Worm (Caenorhabditis elegans): ENCODE results near the gene fbxb-103.
A peak's percentile ranks its signal among the peaks of the same experiment; 100 is the strongest.

fbxb-103 gene

ce11 chrII:3954838-3955237 lies 47.9 kb downstream of the fbxb-103 start:
- TF ChIP-seq elt-3 (tag; optimal IDR thresholded peaks at IDR 0.05) (no peak), aha-1 (tag; optimal IDR thresholded peaks at IDR 0.05) (no peak), egl-13 (tag; optimal IDR thresholded peaks at IDR 0.05) (no peak), ama-1 (optimal IDR thresholded peaks at IDR 0.05) (no peak), nhr-12 (tag; optimal IDR thresholded peaks at IDR 0.05) (no peak), swsn-7 (tag; optimal IDR thresholded peaks at IDR 0.05) (no peak), fkh-8 (tag; optimal IDR thresholded peaks at IDR 0.05) (peak; percentile 9), snpc-4 (tag; optimal IDR thresholded peaks at IDR 0.05) (no peak), dpl-1 (GFP tag; optimal IDR thresholded peaks at IDR 0.05) (no peak), dsc-1 (tag; optimal IDR thresholded peaks at IDR 0.05) (no peak), zag-1 (tag; optimal IDR thresholded peaks at IDR 0.05) (no peak), ceh-82 (tag; optimal IDR thresholded peaks at IDR 0.05) (no peak), jun-1 (tag; optimal IDR thresholded peaks at IDR 0.05) (no peak), efl-1 (optimal IDR thresholded peaks at IDR 0.05) (no peak), efl-1 (GFP tag; optimal IDR thresholded peaks at IDR 0.05 in 1 of 2) (peak in 1 of 2 experiments; percentile 68), fkh-10 (GFP tag; optimal IDR thresholded peaks at IDR 0.05) (no peak), ces-1 (GFP tag; optimal IDR thresholded peaks at IDR 0.05) (no peak), Y116A8C.19 (tag; optimal IDR thresholded peaks at IDR 0.05; ENCODE audit: borderline replicate concordance) (no peak), zip-4 (GFP tag; optimal IDR thresholded peaks at IDR 0.05) (no peak), lin-14 (GFP tag; optimal IDR thresholded peaks at IDR 0.05) (peak; percentile 44), elt-2 (tag; optimal IDR thresholded peaks at IDR 0.05) (peak; percentile 27), C04F5.9 (tag; optimal IDR thresholded peaks at IDR 0.05) (no peak), vab-15 (tag; optimal IDR thresholded peaks at IDR 0.05) (no peak), lin-13 (GFP tag; optimal IDR thresholded peaks at IDR 0.05) (no peak), blmp-1 (tag; optimal IDR thresholded peaks at IDR 0.05) (peak; percentile 4), mdl-1 (tag; optimal IDR thresholded peaks at IDR 0.05) (no peak), hlh-4 (tag; optimal IDR thresholded peaks at IDR 0.05) (no peak), snu-23 (GFP tag; optimal IDR thresholded peaks at IDR 0.05) (no peak)

DNA sequence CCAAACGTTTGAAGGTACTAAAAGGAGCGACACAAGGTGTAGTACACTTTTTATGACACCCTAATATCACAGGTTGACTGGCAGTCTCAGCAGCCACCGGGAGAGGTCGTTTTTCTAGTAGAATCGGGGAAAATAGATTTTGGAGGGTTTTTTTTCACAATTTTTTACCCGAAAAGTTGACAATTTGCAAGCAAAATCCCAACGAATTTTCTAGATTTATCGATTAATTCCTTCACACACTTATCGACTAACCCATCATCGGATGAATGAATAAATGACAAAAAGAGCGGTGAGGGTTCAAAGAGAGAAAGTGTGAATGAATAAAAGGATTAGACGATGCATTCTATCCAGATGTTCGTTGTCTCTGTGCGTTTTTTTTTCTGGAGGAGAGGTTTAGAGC lies 49.0 kb downstream of the fbxb-103 start:
- no peak for TF ChIP-seq snu-23 (GFP tag; optimal IDR thresholded peaks at IDR 0.05)
- TF ChIP-seq dsc-1 (tag; optimal IDR thresholded peaks at IDR 0.05): peak; percentile 49
- peak; percentile 15 for TF ChIP-seq fkh-8 (tag; optimal IDR thresholded peaks at IDR 0.05)
- no peak for TF ChIP-seq ceh-63 (GFP tag; optimal IDR thresholded peaks at IDR 0.05)
- TF ChIP-seq lir-3 (tag; optimal IDR thresholded peaks at IDR 0.05; ENCODE audit: poor library complexity): no peak
- no peak for TF ChIP-seq fkh-4 (tag; optimal IDR thresholded peaks at IDR 0.05; ENCODE audit: borderline replicate concordance)

- TF ChIP-seq pag-3 (tag; optimal IDR thresholded peaks at IDR 0.05; ENCODE audit: borderline replicate concordance, insufficient read depth) (peak; percentile 30), snu-23 (GFP tag; optimal IDR thresholded peaks at IDR 0.05) (peak; percentile 20), irx-1 (tag; optimal IDR thresholded peaks at IDR 0.05) (peak; percentile 41), mep-1 (tag; optimal IDR thresholded peaks at IDR 0.05) (peak; percentile 42), rnt-1 (tag; optimal IDR thresholded peaks at IDR 0.05) (peak; percentile 34), zag-1 (tag; optimal IDR thresholded peaks at IDR 0.05) (no peak), lsy-2 (tag; optimal IDR thresholded peaks at IDR 0.05) (peak; percentile 37 to 43), unc-86 (tag; optimal IDR thresholded peaks at IDR 0.05) (no peak), mab-9 (GFP tag; IDR thresholded peaks at IDR 0.05) (no peak), ceh-82 (tag; optimal IDR thresholded peaks at IDR 0.05) (peak in 1 of 3 experiments; percentile 15), dsc-1 (tag; optimal IDR thresholded peaks at IDR 0.05) (peak; percentile 32), lin-14 (GFP tag; optimal IDR thresholded peaks at IDR 0.05) (peak; percentile 78), isw-1 (GFP tag; IDR thresholded peaks at IDR 0.05) (no peak), ztf-4 (tag; optimal IDR thresholded peaks at IDR 0.05) (peak; percentile 2), ces-1 (GFP tag; optimal IDR thresholded peaks at IDR 0.05) (no peak), nhr-71 (tag; optimal IDR thresholded peaks at IDR 0.05) (peak; percentile 46)
These were observed 49.8 kb downstream of the fbxb-103 start for ce11 chrII:3956744-3957143.

All from whole organism, L1 larva.